Worm (Caenorhabditis elegans) whole organism, L2 larva: ENCODE measurements around the gene gst-5.

Experiments
- ceh-82 ChIP-seq: fragments of 150-350 bp; optimal IDR thresholded peaks from 2 replicates; lab custom pipeline; 2014; ENCODE audit warnings: missing biosample characterization, missing genetic modification characterization
- nhr-25 ChIP-seq: fragments of 150-350 bp; sonication (generic microtip); optimal IDR thresholded peaks from 3 replicates; lab custom pipeline; 2014; ENCODE audit warnings: missing biosample characterization, missing genetic modification characterization
- nhr-77 ChIP-seq: fragments of 150-350 bp; optimal IDR thresholded peaks from 2 replicates; lab custom pipeline; 2014; ENCODE audit warnings: missing biosample characterization, missing genetic modification characterization
- skn-1 ChIP-seq: sonication (generic microtip); optimal IDR thresholded peaks from 2 replicates; lab custom pipeline; 2017; ENCODE audit warnings: missing biosample characterization, missing genetic modification characterization

DNA sequence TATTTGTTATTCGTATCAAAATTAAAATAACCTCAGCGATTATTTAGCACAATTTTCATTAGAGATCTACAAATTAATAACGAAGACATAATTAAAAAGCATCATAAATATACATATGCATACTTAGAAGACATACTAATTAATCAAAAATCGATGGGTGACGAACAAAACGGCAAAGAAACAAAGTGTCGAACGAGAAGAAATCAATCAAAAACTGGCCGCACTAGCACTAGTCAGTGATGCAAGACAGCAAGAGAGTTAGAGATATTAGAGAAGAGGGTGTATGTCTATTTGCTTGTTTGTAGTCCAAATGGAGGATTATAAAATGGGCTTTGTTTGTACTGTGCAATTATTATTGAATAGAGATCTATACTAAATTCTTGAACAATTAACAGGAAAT, 3.3 kb upstream of the gst-5 start:
- TF ChIP-seq nhr-25 (peak; percentile 2), nhr-77 (tag; lab: Kevin White, UChicago) (no peak), skn-1 (tag; lab: Kevin White, UChicago) (no peak), ceh-82 (tag; lab: Kevin White, UChicago) (no peak)
